Fruit fly (Drosophila melanogaster) S2 (cell line): ENCODE measurements around the gene Gpdh3.

Experiments used
- CG8478 ChIP-seq: fragments of >200 bp; optimal IDR thresholded peaks from 2 replicates; lab custom pipeline; 2018
- CTCF ChIP-seq, 2 experiments: fragments of >200 bp; optimal IDR thresholded peaks; 2 replicates each; lab custom pipeline; 2018

- TF ChIP-seq CG8478 (lab: Kevin White, UChicago) (no peak), CTCF (optimal IDR thresholded peaks at IDR 0.05; lab: Kevin White, UChicago) (no peak)
Measured at dm6 chr3R:22402355-22402754, 20.5 kb downstream of the Gpdh3 start, which contains the start of gene CG13856.
